Worm (Caenorhabditis elegans) whole organism, midembryonic: Measurements from ENCODE around the gene rps-18.

Experiments used
- T22C8.4 ChIP-seq: fragments of 200-800 bp; sonication (Bioruptor generic); IDR thresholded peaks from 2 replicates; pipeline ENCODE4 v1.3.6; 2022; ENCODE audit warnings: missing genetic modification characterization, missing compliant biosample characterization
- cog-1 ChIP-seq: sonication (generic microtip); optimal IDR thresholded peaks from 2 replicates; lab custom pipeline; 2016; ENCODE audit warnings: missing genetic modification characterization, missing compliant biosample characterization
- flt-1 ChIP-seq: fragments of 200-800 bp; sonication (Bioruptor generic); IDR thresholded peaks from 2 replicates; pipeline ENCODE4 v1.3.6; 2022; ENCODE audit warnings: missing genetic modification characterization, missing compliant biosample characterization
- klf-2 ChIP-seq: fragments of 200-800 bp; sonication (Bioruptor generic); conservative IDR thresholded peaks from 2 replicates; pipeline ENCODE4 v1.3.6; 2022; ENCODE audit warnings: missing genetic modification reagents, missing genetic modification characterization, missing compliant biosample characterization
- med-1 ChIP-seq: sonication (generic microtip); optimal IDR thresholded peaks from 2 replicates; lab custom pipeline; 2017; ENCODE audit warnings: missing genetic modification characterization, mild to moderate bottlenecking, missing compliant biosample characterization, antibody characterized with exemption, missing genetic modification reagents; ENCODE audit not compliant: insufficient read depth
- ref-1 ChIP-seq: fragments of 200-800 bp; sonication (Bioruptor generic); conservative IDR thresholded peaks from 2 replicates; pipeline ENCODE4 v1.3.6; 2022; ENCODE audit warnings: missing genetic modification reagents, missing genetic modification characterization, missing compliant biosample characterization
- tab-1 ChIP-seq: fragments of 200-800 bp; sonication (Bioruptor generic); IDR thresholded peaks from 2 replicates; pipeline ENCODE4 v1.3.6; 2022; ENCODE audit warnings: missing genetic modification characterization, missing compliant biosample characterization
- ztf-23 ChIP-seq: fragments of 200-800 bp; sonication (Bioruptor generic); IDR thresholded peaks from 2 replicates; pipeline ENCODE4 v1.3.6; 2022; ENCODE audit warnings: missing genetic modification reagents, missing genetic modification characterization, missing compliant biosample characterization
- ztf-29 ChIP-seq: fragments of 200-800 bp; sonication (Bioruptor generic); IDR thresholded peaks from 2 replicates; pipeline ENCODE4 v1.3.6; 2022; ENCODE audit warnings: missing genetic modification reagents, missing genetic modification characterization, missing compliant biosample characterization

rps-18 gene

ce11 chrIV:14825379-14825778, at the start of gene rps-18:
TSS of gene rps-18 (plus strand) at chrIV:14825679.
- TF ChIP-seq klf-2 (no peak), flt-1 (GFP tag; lab: Robert Waterston, UW) (no peak), ztf-29 (GFP tag; lab: Robert Waterston, UW) (no peak), ref-1 (GFP tag; lab: Robert Waterston, UW) (no peak), cog-1 (tag; lab: Kevin White, UChicago) (no peak), tab-1 (GFP tag; lab: Robert Waterston, UW) (no peak), ztf-23 (GFP tag; lab: Robert Waterston, UW) (no peak)

- TF ChIP-seq flt-1 (GFP tag; lab: Robert Waterston, UW) = no peak
Observed at ce11 chrIV:14781537-14781936, 43.9 kb upstream of the rps-18 start, which contains the start of gene Y57G11C.8. TSS of gene Y57G11C.8 (plus strand) at chrIV:14781837.

ce11 chrIV:14782211-14782610, 43.3 kb upstream of the rps-18 start, which contains the start of gene Y57G11C.1130:
TSS of gene Y57G11C.1130 (plus strand) at chrIV:14782511.
- TF ChIP-seq ztf-23 (GFP tag; lab: Robert Waterston, UW) = no peak
- no peak for TF ChIP-seq ztf-29 (GFP tag; lab: Robert Waterston, UW)
- no peak for TF ChIP-seq cog-1 (tag; lab: Kevin White, UChicago)
- TF ChIP-seq flt-1 (GFP tag; lab: Robert Waterston, UW) = no peak
- no peak for TF ChIP-seq klf-2
- no peak for TF ChIP-seq med-1 (GFP tag; lab: Kevin White, UChicago)
- TF ChIP-seq ref-1 (GFP tag; lab: Robert Waterston, UW) = no peak
- TF ChIP-seq T22C8.4 (GFP tag; lab: Robert Waterston, UW) = no peak
- no peak for TF ChIP-seq tab-1 (GFP tag; lab: Robert Waterston, UW)

- TF ChIP-seq T22C8.4 (GFP tag; lab: Robert Waterston, UW) (no peak), ref-1 (GFP tag; lab: Robert Waterston, UW) (no peak), ztf-29 (GFP tag; lab: Robert Waterston, UW) (no peak), tab-1 (GFP tag; lab: Robert Waterston, UW) (no peak), flt-1 (GFP tag; lab: Robert Waterston, UW) (no peak), med-1 (GFP tag; lab: Kevin White, UChicago) (no peak), cog-1 (tag; lab: Kevin White, UChicago) (no peak), ztf-23 (GFP tag; lab: Robert Waterston, UW) (no peak), klf-2 (no peak)
Observed at ce11 chrIV:14784481-14784880, 41.0 kb upstream of the rps-18 start, which contains the start of gene nlp-56. TSS of gene nlp-56 (minus strand) at chrIV:14784737.

ce11 chrIV:14786374-14787136, 38.9 kb upstream of the rps-18 start, which contains the start of gene melo-1:
TSS of gene melo-1 (plus strand) at chrIV:14787031.
- TF ChIP-seq med-1 (GFP tag; lab: Kevin White, UChicago) (no peak), ztf-23 (GFP tag; lab: Robert Waterston, UW) (no peak), flt-1 (GFP tag; lab: Robert Waterston, UW) (no peak), ref-1 (GFP tag; lab: Robert Waterston, UW) (no peak), klf-2 (no peak), cog-1 (tag; lab: Kevin White, UChicago) (no peak), ztf-29 (GFP tag; lab: Robert Waterston, UW) (no peak), T22C8.4 (GFP tag; lab: Robert Waterston, UW) (no peak), tab-1 (GFP tag; lab: Robert Waterston, UW) (no peak)

ce11 chrIV:14790579-14790978, 34.9 kb upstream of the rps-18 start:
- TF ChIP-seq med-1 (GFP tag; lab: Kevin White, UChicago) (no peak), ref-1 (GFP tag; lab: Robert Waterston, UW) (no peak), flt-1 (GFP tag; lab: Robert Waterston, UW) (no peak), cog-1 (tag; lab: Kevin White, UChicago) (no peak), ztf-29 (GFP tag; lab: Robert Waterston, UW) (no peak), tab-1 (GFP tag; lab: Robert Waterston, UW) (no peak), ztf-23 (GFP tag; lab: Robert Waterston, UW) (no peak), klf-2 (no peak), T22C8.4 (GFP tag; lab: Robert Waterston, UW) (no peak)

ce11 chrIV:14792602-14793232, 32.8 kb upstream of the rps-18 start, which contains the start of gene gdi-1:
TSS of gene gdi-1 (minus strand) at chrIV:14792887.
- no peak for TF ChIP-seq flt-1 (GFP tag; lab: Robert Waterston, UW)

- TF ChIP-seq ref-1 (GFP tag; lab: Robert Waterston, UW) = no peak
- TF ChIP-seq cog-1 (tag; lab: Kevin White, UChicago) = peak; percentile 54
- no peak for TF ChIP-seq ztf-23 (GFP tag; lab: Robert Waterston, UW)
- peak; percentile 86 for TF ChIP-seq T22C8.4 (GFP tag; lab: Robert Waterston, UW)
- TF ChIP-seq med-1 (GFP tag; lab: Kevin White, UChicago) = no peak
- no peak for TF ChIP-seq klf-2
- TF ChIP-seq flt-1 (GFP tag; lab: Robert Waterston, UW) = no peak
- no peak for TF ChIP-seq tab-1 (GFP tag; lab: Robert Waterston, UW)
- peak; percentile 78; the same call in 1 of the 2 replicates for TF ChIP-seq ztf-29 (GFP tag; lab: Robert Waterston, UW)
Observed at ce11 chrIV:14793900-14794624, 31.4 kb upstream of the rps-18 start.
